Worm (Caenorhabditis elegans): Measurements from ENCODE around the gene F47F2.1.

DNA sequence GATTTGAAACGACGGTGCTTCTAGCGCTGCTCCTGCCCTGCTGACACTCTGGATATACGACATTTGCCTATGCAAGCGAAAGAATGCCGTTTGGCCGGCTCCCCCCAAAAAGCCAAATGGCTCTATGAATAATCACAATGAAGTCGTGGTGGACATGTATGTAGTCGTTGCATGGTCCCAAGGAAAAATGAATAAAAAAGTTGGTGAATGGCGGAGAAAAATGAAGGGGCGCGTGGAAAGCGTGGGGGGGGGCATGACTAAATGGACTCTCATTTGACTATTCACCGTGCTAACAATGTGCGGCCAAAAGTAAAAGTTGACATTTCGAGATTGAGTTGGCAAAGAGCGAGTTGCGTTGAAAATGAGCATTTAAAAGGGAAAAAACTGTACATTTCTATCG is 18.9 kb upstream of the F47F2.1 start:
- no peak for TF ChIP-seq nhr-232 (tag; optimal IDR thresholded peaks at IDR 0.05)
- no peak for TF ChIP-seq tbx-7 (tag; optimal IDR thresholded peaks at IDR 0.05)
- TF ChIP-seq ceh-2 (tag; optimal IDR thresholded peaks at IDR 0.05), result no peak
- no peak for TF ChIP-seq fkh-10 (GFP tag; optimal IDR thresholded peaks at IDR 0.05)
- TF ChIP-seq ceh-14 (tag; optimal IDR thresholded peaks at IDR 0.05), result no peak
- no peak for TF ChIP-seq F13H6.1 (tag; optimal IDR thresholded peaks at IDR 0.05)
- TF ChIP-seq hlh-30 (tag; optimal IDR thresholded peaks at IDR 0.05; ENCODE audit: insufficient read depth), result no peak
- no peak for TF ChIP-seq T23F11.4 (GFP tag; optimal IDR thresholded peaks at IDR 0.05)
- TF ChIP-seq sox-2 (GFP tag; IDR thresholded peaks at IDR 0.05), result no peak
- no peak for TF ChIP-seq pqm-1 (tag; optimal IDR thresholded peaks at IDR 0.05)
- no peak for TF ChIP-seq elt-2 (tag; optimal IDR thresholded peaks at IDR 0.05)
- no peak for TF ChIP-seq ref-2 (tag; optimal IDR thresholded peaks at IDR 0.05)
- no peak for TF ChIP-seq dmd-4 (tag; optimal IDR thresholded peaks at IDR 0.05; ENCODE audit: borderline replicate concordance)
- no peak for TF ChIP-seq sox-4 (tag; optimal IDR thresholded peaks at IDR 0.05)
